Worm (Caenorhabditis elegans): ENCODE data around the gene cnx-1.

Gene cnx-1

DNA sequence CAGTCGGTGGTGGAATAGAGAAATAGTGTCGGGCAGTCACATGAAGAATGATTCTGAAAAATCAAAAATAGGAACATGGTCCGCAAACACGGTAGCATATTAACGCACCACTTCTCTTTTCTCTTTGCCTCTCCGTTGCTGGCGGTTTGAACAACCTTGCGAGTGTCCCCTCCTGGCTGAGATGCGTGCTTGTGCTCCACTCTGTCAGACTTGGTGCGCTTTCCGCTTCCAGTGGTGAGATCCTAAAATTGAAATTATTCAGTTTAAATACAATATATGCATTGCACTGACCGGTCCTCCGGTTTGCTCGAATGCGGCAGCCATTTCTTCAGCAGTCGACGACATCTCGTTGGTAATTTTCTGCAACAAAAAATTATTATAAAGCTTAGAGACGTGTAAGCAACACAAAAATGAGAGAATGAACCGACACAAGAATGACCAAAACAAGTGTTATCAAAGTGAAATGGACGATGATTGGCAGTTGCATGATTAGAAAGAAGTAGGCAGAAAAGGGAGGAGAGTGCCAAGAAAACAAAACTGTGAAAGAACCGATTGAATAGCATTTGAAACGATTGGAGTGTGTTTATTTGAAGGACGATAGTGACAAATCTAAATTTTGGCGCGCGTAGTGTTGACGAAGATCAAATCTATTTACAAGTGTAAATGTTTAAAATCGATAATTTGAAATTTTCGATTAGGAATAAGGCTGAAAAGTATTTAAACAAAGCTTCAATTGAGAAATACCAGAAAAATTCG is 8.3 kb upstream of the cnx-1 start, which contains the start of gene ZK632.9:
ZK632.9 (minus strand) TSS at position 360 of the 756 bp plus-strand sequence.
- TF ChIP-seq fos-1 (tag; optimal IDR thresholded peaks at IDR 0.05) (no peak), daf-12 (tag; optimal IDR thresholded peaks at IDR 0.05) (no peak), nhr-23 (tag; optimal IDR thresholded peaks at IDR 0.05) (no peak), elt-2 (tag; optimal IDR thresholded peaks at IDR 0.05) (peak; percentile 28), mml-1 (tag; optimal IDR thresholded peaks at IDR 0.05) (no peak), nfya-1 (tag; optimal IDR thresholded peaks at IDR 0.05; ENCODE audit: insufficient read depth) (peak; percentile 21), pha-4 (tag; optimal IDR thresholded peaks at IDR 0.05) (no peak), elt-3 (tag; optimal IDR thresholded peaks at IDR 0.05) (no peak), elt-1 (tag; optimal IDR thresholded peaks at IDR 0.05) (no peak), ztf-4 (tag; optimal IDR thresholded peaks at IDR 0.05) (peak; percentile 13), ceh-28 (tag; optimal IDR thresholded peaks at IDR 0.05) (peak; percentile 31), skn-1 (tag; optimal IDR thresholded peaks at IDR 0.05) (no peak), ceh-16 (tag; optimal IDR thresholded peaks at IDR 0.05) (no peak), lin-39 (tag; optimal IDR thresholded peaks at IDR 0.05) (no peak), ama-1 (optimal IDR thresholded peaks at IDR 0.05) (peak; percentile 57), nhr-237 (tag; optimal IDR thresholded peaks at IDR 0.05) (no peak), ZK546.5 (tag; optimal IDR thresholded peaks at IDR 0.05) (no peak)

DNA sequence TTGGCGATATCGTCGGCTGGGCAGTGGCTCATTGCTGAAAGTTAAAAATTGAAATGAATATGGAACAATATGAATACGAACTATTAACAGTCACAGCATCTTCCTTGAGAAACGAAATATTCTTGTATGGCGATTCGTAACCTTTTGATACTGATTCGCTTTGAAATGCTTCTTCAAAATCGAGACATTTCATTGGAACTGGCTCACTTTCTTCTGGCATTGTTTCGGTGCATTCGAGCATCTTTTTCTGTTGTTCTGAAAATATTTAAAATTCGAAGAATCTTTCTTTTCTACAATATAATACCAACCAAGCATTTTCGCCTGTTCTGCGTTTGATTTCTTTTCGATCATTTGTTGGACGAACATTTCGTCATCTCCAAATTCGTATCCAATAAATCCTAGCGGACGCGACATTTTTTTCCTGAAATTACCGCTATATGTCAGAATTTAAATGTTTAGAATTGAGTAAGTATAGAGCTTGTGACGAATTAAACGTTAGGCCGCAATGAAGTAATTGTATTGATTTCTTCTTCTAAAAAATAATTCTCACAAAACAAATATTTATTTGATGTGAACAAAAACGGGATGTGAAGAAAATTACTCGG is 7.5 kb upstream of the cnx-1 start, which contains the start of gene lin-52:
lin-52 (minus strand) TSS at position 421 of the 605 bp plus-strand sequence.
- TF ChIP-seq pha-4 (tag; optimal IDR thresholded peaks at IDR 0.05) (peak; percentile 31), elt-2 (tag; optimal IDR thresholded peaks at IDR 0.05) (peak; percentile 7), ama-1 (optimal IDR thresholded peaks at IDR 0.05) (peak; percentile 82), sea-2 (GFP tag; optimal IDR thresholded peaks at IDR 0.05) (no peak), fkh-2 (tag; optimal IDR thresholded peaks at IDR 0.05) (no peak), nhr-12 (tag; optimal IDR thresholded peaks at IDR 0.05) (no peak), nhr-43 (tag; optimal IDR thresholded peaks at IDR 0.05; ENCODE audit: poor library complexity, severe bottlenecking) (peak; percentile 15), elt-3 (tag; optimal IDR thresholded peaks at IDR 0.05) (no peak)

DNA sequence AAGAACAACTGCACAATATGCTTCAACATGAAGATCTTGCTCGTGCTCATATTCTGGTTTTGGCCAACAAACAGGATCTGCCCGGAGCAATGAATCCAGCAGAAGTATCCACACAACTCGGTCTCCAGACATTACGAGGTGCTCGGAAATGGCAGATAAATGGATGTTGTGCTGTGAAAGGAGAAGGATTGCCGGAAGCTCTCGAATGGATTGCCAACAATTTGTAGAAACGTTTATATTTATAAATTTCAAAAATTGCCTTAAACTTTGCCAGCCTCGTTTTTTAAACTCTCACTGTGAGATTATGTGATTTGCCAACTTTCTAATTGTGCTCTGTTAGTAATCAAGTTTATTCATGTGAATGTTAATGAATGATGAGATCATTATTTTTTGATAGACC is 6.8 kb upstream of the cnx-1 start:
- TF ChIP-seq lin-39 (tag; optimal IDR thresholded peaks at IDR 0.05) (no peak), sea-2 (GFP tag; optimal IDR thresholded peaks at IDR 0.05) (no peak), ztf-11 (tag; optimal IDR thresholded peaks at IDR 0.05) (no peak), lin-15B (tag; optimal IDR thresholded peaks at IDR 0.05) (no peak), ceh-82 (tag; optimal IDR thresholded peaks at IDR 0.05) (no peak), fos-1 (tag; optimal IDR thresholded peaks at IDR 0.05) (no peak), lsy-12 (tag; optimal IDR thresholded peaks at IDR 0.05) (no peak)

DNA sequence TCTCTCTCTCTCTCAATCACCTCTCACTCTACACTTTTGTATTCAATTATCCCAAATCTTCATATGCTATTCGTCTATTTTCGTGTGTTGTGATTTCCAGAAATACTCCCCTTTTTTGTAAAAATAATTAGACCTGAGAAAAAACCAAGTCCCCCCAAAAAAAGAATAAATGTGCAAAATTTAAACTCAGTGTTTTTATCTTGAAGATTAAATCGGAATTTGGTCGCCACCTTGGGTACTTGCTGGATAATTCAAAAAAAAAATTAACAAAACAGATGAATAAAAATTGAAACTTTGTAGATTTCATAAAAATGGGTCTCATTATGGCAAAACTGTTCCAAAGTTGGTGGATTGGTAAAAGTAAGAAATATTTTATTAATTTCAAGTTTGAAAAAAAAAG is 6.0 kb upstream of the cnx-1 start, which contains the start of gene arl-5:
arl-5 (plus strand) TSS at position 301 of the 400 bp plus-strand sequence.
- no peak for TF ChIP-seq egl-5 (tag; optimal IDR thresholded peaks at IDR 0.05)
- no peak for TF ChIP-seq nhr-67 (tag; optimal IDR thresholded peaks at IDR 0.05)
- no peak for TF ChIP-seq nhr-25 (tag; optimal IDR thresholded peaks at IDR 0.05)
- no peak for TF ChIP-seq pha-4 (tag; optimal IDR thresholded peaks at IDR 0.05)
- no peak for TF ChIP-seq nfya-1 (tag; optimal IDR thresholded peaks at IDR 0.05; ENCODE audit: insufficient read depth)
- TF ChIP-seq unc-39 (tag; optimal IDR thresholded peaks at IDR 0.05): no peak
- TF ChIP-seq skn-1 (tag; optimal IDR thresholded peaks at IDR 0.05): no peak
- no peak for TF ChIP-seq fkh-10 (GFP tag; optimal IDR thresholded peaks at IDR 0.05)
- TF ChIP-seq unc-62 (GFP tag; optimal IDR thresholded peaks at IDR 0.05): no peak
- TF ChIP-seq nhr-237 (tag; optimal IDR thresholded peaks at IDR 0.05): no peak
- no peak for TF ChIP-seq nhr-12 (tag; optimal IDR thresholded peaks at IDR 0.05)
- no peak for TF ChIP-seq ZK546.5 (tag; optimal IDR thresholded peaks at IDR 0.05)
- TF ChIP-seq ama-1 (optimal IDR thresholded peaks at IDR 0.05): no peak
- no peak for TF ChIP-seq nhr-77 (tag; optimal IDR thresholded peaks at IDR 0.05)
- TF ChIP-seq R02D3.7 (tag; optimal IDR thresholded peaks at IDR 0.05): no peak
- TF ChIP-seq nhr-43 (tag; optimal IDR thresholded peaks at IDR 0.05; ENCODE audit: poor library complexity, severe bottlenecking): no peak
- TF ChIP-seq lsy-12 (tag; optimal IDR thresholded peaks at IDR 0.05): no peak
- no peak for TF ChIP-seq nhr-23 (tag; optimal IDR thresholded peaks at IDR 0.05)
- TF ChIP-seq ceh-16 (tag; optimal IDR thresholded peaks at IDR 0.05): no peak
- TF ChIP-seq sea-2 (GFP tag; optimal IDR thresholded peaks at IDR 0.05): no peak
